Worm (Caenorhabditis elegans) whole organism, L4 larva: ENCODE measurements around the gene srd-12.

Experiments used
- F26F4.8 ChIP-seq: fragments of 200-800 bp; sonication (Bioruptor generic); conservative IDR thresholded peaks from 2 replicates; pipeline ENCODE4 v1.3.6; 2022; ENCODE audit warnings: missing genetic modification characterization, missing compliant biosample characterization
- F37D6.2 ChIP-seq: sonication (generic microtip); optimal IDR thresholded peaks from 2 replicates; lab custom pipeline; 2016; ENCODE audit warnings: mild to moderate bottlenecking, missing genetic modification characterization, missing compliant biosample characterization
- R02D3.7 ChIP-seq: fragments of 150-350 bp; sonication (generic microtip); optimal IDR thresholded peaks from 3 replicates; lab custom pipeline; 2014; ENCODE audit warnings: missing biosample characterization, missing genetic modification characterization
- T20F7.1 ChIP-seq: fragments of 200-800 bp; sonication (Bioruptor generic); optimal IDR thresholded peaks from 2 replicates; lab custom pipeline; 2018; ENCODE audit warnings: mild to moderate bottlenecking, missing genetic modification characterization, missing compliant biosample characterization
- Y105C5A.15 ChIP-seq: fragments of 200-800 bp; sonication (Bioruptor generic); IDR thresholded peaks from 2 replicates; pipeline ENCODE4 v1.3.6; 2022; ENCODE audit warnings: missing genetic modification characterization, missing compliant biosample characterization
- Y48G9A.11 ChIP-seq: fragments of 200-800 bp; sonication (Bioruptor generic); IDR thresholded peaks from 2 replicates; pipeline ENCODE4 v1.3.6; 2022; ENCODE audit warnings: missing genetic modification reagents, missing genetic modification characterization, missing compliant biosample characterization
- Y5F2A.4 ChIP-seq: fragments of 200-800 bp; sonication (Bioruptor generic); optimal IDR thresholded peaks from 2 replicates; lab custom pipeline; 2018; ENCODE audit warnings: mild to moderate bottlenecking, missing genetic modification characterization, missing compliant biosample characterization
- ZK337.2 ChIP-seq: fragments of 200-800 bp; sonication (Bioruptor generic); IDR thresholded peaks from 2 replicates; pipeline ENCODE4 v1.3.6; 2022; ENCODE audit warnings: missing genetic modification reagents, missing genetic modification characterization, missing compliant biosample characterization
- ZK546.5 ChIP-seq, 2 experiments: sonication (generic microtip); optimal IDR thresholded peaks; 2 replicates each; lab custom pipeline; 2017; ENCODE audit warnings: missing biosample characterization in 2 of 2, missing genetic modification characterization in 2 of 2
- aha-1 ChIP-seq: fragments of 150-350 bp; peaks from one replicate; lab custom pipeline; 2014; ENCODE audit warnings: missing biosample characterization, missing genetic modification characterization
- aly-2 ChIP-seq: sonication (generic microtip); optimal IDR thresholded peaks from 2 replicates; lab custom pipeline; 2018; ENCODE audit warnings: missing biosample characterization, missing genetic modification characterization
- arid-1 ChIP-seq: fragments of 200-800 bp; sonication (Bioruptor generic); conservative IDR thresholded peaks from 2 replicates; pipeline ENCODE4 v1.3.6; 2022; ENCODE audit warnings: missing genetic modification reagents, missing genetic modification characterization, missing compliant biosample characterization
- ceh-20 ChIP-seq: fragments of 200-800 bp; sonication (Bioruptor generic); IDR thresholded peaks from 2 replicates; pipeline ENCODE4 v1.3.6; 2022; ENCODE audit warnings: missing genetic modification reagents, missing genetic modification characterization, missing compliant biosample characterization
- ceh-32 ChIP-seq: sonication (generic microtip); optimal IDR thresholded peaks from 2 replicates; lab custom pipeline; 2016; ENCODE audit warnings: mild to moderate bottlenecking, missing genetic modification characterization, missing compliant biosample characterization; ENCODE audit not compliant: poor library complexity
- ceh-62 ChIP-seq: sonication (generic microtip); optimal IDR thresholded peaks from 2 replicates; lab custom pipeline; 2017; ENCODE audit warnings: missing biosample characterization, missing genetic modification characterization
- ceh-82 ChIP-seq: sonication (generic microtip); optimal IDR thresholded peaks from 2 replicates; lab custom pipeline; 2017; ENCODE audit warnings: missing biosample characterization, missing genetic modification characterization
- ctbp-1 ChIP-seq: fragments of 200-800 bp; sonication (Bioruptor generic); IDR thresholded peaks from 2 replicates; pipeline ENCODE4 v1.3.6; 2022; ENCODE audit warnings: missing genetic modification reagents, missing genetic modification characterization, missing compliant biosample characterization
- daf-19 ChIP-seq: fragments of 200-800 bp; sonication (Bioruptor generic); conservative IDR thresholded peaks from 2 replicates; pipeline ENCODE4 v1.3.6; 2022; ENCODE audit warnings: missing genetic modification characterization, missing compliant biosample characterization
- dmd-8 ChIP-seq: fragments of 200-800 bp; sonication (Bioruptor generic); IDR thresholded peaks from 2 replicates; pipeline ENCODE4 v1.3.6; 2022; ENCODE audit warnings: missing genetic modification characterization, missing compliant biosample characterization
- fkh-10 ChIP-seq: fragments of 150-350 bp; optimal IDR thresholded peaks from 2 replicates; lab custom pipeline; 2014; ENCODE audit warnings: missing biosample characterization, missing genetic modification reagents, missing genetic modification characterization
- fos-1 ChIP-seq: fragments of 150-350 bp; optimal IDR thresholded peaks from 2 replicates; lab custom pipeline; 2014; ENCODE audit warnings: missing biosample characterization, missing genetic modification characterization
- hlh-11 ChIP-seq: fragments of 200-800 bp; sonication (Bioruptor generic); optimal IDR thresholded peaks from 2 replicates; lab custom pipeline; 2018; ENCODE audit warnings: mild to moderate bottlenecking, missing genetic modification characterization, missing compliant biosample characterization
- hlh-30 ChIP-seq: sonication (generic microtip); optimal IDR thresholded peaks from 2 replicates; lab custom pipeline; 2017; ENCODE audit warnings: antibody characterized with exemption, mild to moderate bottlenecking, missing genetic modification characterization, missing compliant biosample characterization; ENCODE audit not compliant: insufficient read depth
- hmg-1.1 ChIP-seq: fragments of 200-800 bp; sonication (Bioruptor generic); IDR thresholded peaks from 2 replicates; pipeline ENCODE4 v1.3.6; 2022; ENCODE audit warnings: missing genetic modification reagents, missing genetic modification characterization, missing compliant biosample characterization
- lim-7 ChIP-seq: fragments of 200-800 bp; sonication (Bioruptor generic); IDR thresholded peaks from 2 replicates; pipeline ENCODE4 v1.3.6; 2022; ENCODE audit warnings: missing genetic modification characterization, missing compliant biosample characterization
- lin-1 ChIP-seq: fragments of 200-800 bp; sonication (Bioruptor generic); IDR thresholded peaks from 2 replicates; pipeline ENCODE4 v1.3.6; 2022; ENCODE audit warnings: missing genetic modification reagents, missing genetic modification characterization, missing compliant biosample characterization
- lin-13 ChIP-seq: fragments of 150-350 bp; optimal IDR thresholded peaks from 2 replicates; lab custom pipeline; 2014; ENCODE audit warnings: missing biosample characterization, missing genetic modification reagents, missing genetic modification characterization
- lin-15B ChIP-seq: fragments of 150-350 bp; sonication (generic microtip); optimal IDR thresholded peaks from 3 replicates; lab custom pipeline; 2014; ENCODE audit warnings: missing biosample characterization, missing genetic modification characterization
- lin-39 ChIP-seq: fragments of 150-350 bp; optimal IDR thresholded peaks from 2 replicates; lab custom pipeline; 2014; ENCODE audit warnings: missing biosample characterization, missing genetic modification reagents, missing genetic modification characterization
- lsy-2 ChIP-seq, 2 experiments: fragments of 150-350 bp in 1 of 2; sonication (generic microtip) in 1 of 2; optimal IDR thresholded peaks; 2 replicates each; lab custom pipeline; 2014 to 2017; ENCODE audit warnings: missing biosample characterization in 2 of 2, missing genetic modification characterization in 2 of 2
- madf-9 ChIP-seq: fragments of 200-800 bp; sonication (Bioruptor generic); conservative IDR thresholded peaks from 2 replicates; pipeline ENCODE4 v1.3.6; 2022; ENCODE audit warnings: missing genetic modification reagents, missing genetic modification characterization, missing compliant biosample characterization
- mdl-1 ChIP-seq, 2 experiments: fragments of 150-350 bp in 1 of 2; sonication (generic microtip) in 1 of 2; optimal IDR thresholded peaks; 2 replicates each; lab custom pipeline; 2014 to 2017; ENCODE audit warnings: missing biosample characterization in 2 of 2, missing genetic modification characterization in 2 of 2
- mep-1 ChIP-seq: fragments of 150-350 bp; sonication (generic microtip); optimal IDR thresholded peaks from 3 replicates; lab custom pipeline; 2014; ENCODE audit warnings: missing biosample characterization, missing genetic modification characterization
- mes-2 ChIP-seq: sonication (generic microtip); optimal IDR thresholded peaks from 2 replicates; lab custom pipeline; 2016; ENCODE audit warnings: missing genotype, mild to moderate bottlenecking, missing genetic modification characterization, missing compliant biosample characterization; ENCODE audit not compliant: poor library complexity, severe bottlenecking
- nhr-111 ChIP-seq: fragments of 200-800 bp; sonication (Bioruptor generic); optimal IDR thresholded peaks from 2 replicates; lab custom pipeline; 2018; ENCODE audit warnings: mild to moderate bottlenecking, missing genetic modification characterization, missing compliant biosample characterization
- nhr-25 ChIP-seq: sonication (generic microtip); optimal IDR thresholded peaks from 2 replicates; lab custom pipeline; 2017; ENCODE audit warnings: missing genetic modification characterization, mild to moderate bottlenecking, missing compliant biosample characterization, antibody characterized with exemption, moderate library complexity, borderline replicate concordance; ENCODE audit not compliant: insufficient read depth
- nhr-41 ChIP-seq: fragments of 200-800 bp; sonication (Bioruptor generic); IDR thresholded peaks from 2 replicates; pipeline ENCODE4 v1.3.6; 2022; ENCODE audit warnings: missing genetic modification reagents, missing genetic modification characterization, missing compliant biosample characterization
- nhr-48 ChIP-seq: sonication (generic microtip); optimal IDR thresholded peaks from 2 replicates; lab custom pipeline; 2016; ENCODE audit warnings: mild to moderate bottlenecking, missing genetic modification characterization, missing compliant biosample characterization
- nhr-76 ChIP-seq: fragments of 150-350 bp; optimal IDR thresholded peaks from 2 replicates; lab custom pipeline; 2014; ENCODE audit warnings: missing biosample characterization, missing genetic modification characterization
- php-3 ChIP-seq: fragments of 200-800 bp; sonication (Bioruptor generic); IDR thresholded peaks from 2 replicates; pipeline ENCODE4 v1.3.6; 2022; ENCODE audit warnings: missing genetic modification reagents, missing genetic modification characterization, missing compliant biosample characterization
- pqm-1 ChIP-seq: sonication (generic microtip); optimal IDR thresholded peaks from 2 replicates; lab custom pipeline; 2017; ENCODE audit warnings: missing biosample characterization, missing genetic modification characterization
- spr-3 ChIP-seq: fragments of 200-800 bp; sonication (Bioruptor generic); optimal IDR thresholded peaks from 2 replicates; lab custom pipeline; 2018; ENCODE audit warnings: mild to moderate bottlenecking, missing genetic modification characterization, missing compliant biosample characterization
- unc-62 ChIP-seq, 3 experiments: fragments of 150-350 bp in 1 of 3; sonication (generic microtip); optimal IDR thresholded peaks in 2 of 3; peaks in 1 of 3; 1 replicate in 1 of 3; 2 replicates in 2 of 3; lab custom pipeline; 2014 to 2017; ENCODE audit warnings: missing biosample characterization in 3 of 3, missing genetic modification characterization in 3 of 3, missing genetic modification reagents in 3 of 3, missing genotype in 1 of 3
- zfp-2 ChIP-seq: sonication (generic microtip); optimal IDR thresholded peaks from 2 replicates; lab custom pipeline; 2016; ENCODE audit warnings: mild to moderate bottlenecking, missing genetic modification characterization, missing compliant biosample characterization
- zfp-3 ChIP-seq: fragments of 200-800 bp; sonication (Bioruptor generic); conservative IDR thresholded peaks from 2 replicates; pipeline ENCODE4 v1.3.6; 2022; ENCODE audit warnings: missing genetic modification reagents, missing genetic modification characterization, missing compliant biosample characterization
- zip-11 ChIP-seq: fragments of 200-800 bp; sonication (Bioruptor generic); IDR thresholded peaks from 2 replicates; pipeline ENCODE4 v1.3.6; 2022; ENCODE audit warnings: missing genetic modification characterization, missing compliant biosample characterization
- ztf-11 ChIP-seq: fragments of 150-350 bp; optimal IDR thresholded peaks from 2 replicates; lab custom pipeline; 2014; ENCODE audit warnings: missing biosample characterization, missing genetic modification characterization

The srd-12 gene

ce11 chrIV:5657126-5657666 lies 27.1 kb upstream of the srd-12 start (continued):
- TF ChIP-seq F37D6.2 (tag; lab: Kevin White, UChicago) (no peak), lim-7 (GFP tag; lab: Robert Waterston, UW) (no peak), nhr-111 (GFP tag; lab: Kevin White, UChicago) (no peak), aly-2 (no peak), zfp-3 (GFP tag; lab: Robert Waterston, UW) (no peak), zip-11 (GFP tag; lab: Robert Waterston, UW) (no peak), nhr-41 (GFP tag; lab: Robert Waterston, UW) (no peak), mdl-1 (tag; optimal IDR thresholded peaks at IDR 0.05; lab: Kevin White, UChicago) (peak; percentile 72 to 78), spr-3 (GFP tag; lab: Kevin White, UChicago) (no peak), F26F4.8 (no peak), arid-1 (GFP tag; lab: Robert Waterston, UW) (no peak), Y5F2A.4 (GFP tag; lab: Kevin White, UChicago) (no peak), Y48G9A.11 (GFP tag; lab: Robert Waterston, UW) (no peak), ceh-62 (tag; lab: Kevin White, UChicago) (no peak), hlh-11 (tag; lab: Kevin White, UChicago) (peak; percentile 89), nhr-76 (tag; lab: Kevin White, UChicago) (peak; percentile 1), fos-1 (tag; lab: Kevin White, UChicago) (no peak), lin-39 (tag; lab: Kevin White, UChicago) (no peak), hlh-30 (tag; lab: Kevin White, UChicago) (peak; percentile 94), zfp-2 (tag; lab: Kevin White, UChicago) (no peak), fkh-10 (GFP tag; lab: Kevin White, UChicago) (no peak), ceh-82 (tag; lab: Kevin White, UChicago) (no peak), madf-9 (GFP tag; lab: Robert Waterston, UW) (no peak), unc-62 (GFP tag; optimal IDR thresholded peaks at IDR 0.05 in 1 of 2; lab: Kevin White, UChicago) (peak in 1 of 2 experiments; percentile 74), unc-62 (tag; optimal IDR thresholded peaks at IDR 0.05; lab: Kevin White, UChicago) (no peak), lsy-2 (tag; optimal IDR thresholded peaks at IDR 0.05; lab: Kevin White, UChicago) (peak; percentile 5 to 58), lin-1 (GFP tag; lab: Robert Waterston, UW) (no peak), R02D3.7 (tag; lab: Kevin White, UChicago) (no peak), dmd-8 (no peak), mep-1 (tag; lab: Kevin White, UChicago) (peak; percentile 67)
- TF ChIP-seq, all 104 proteins: peak for 35

- TF ChIP-seq ceh-32 (tag; lab: Kevin White, UChicago) (no peak), ctbp-1 (no peak), nhr-25 (tag; lab: Kevin White, UChicago) (no peak), nhr-48 (tag; lab: Kevin White, UChicago) (peak; percentile 73), hmg-1.1 (peak; percentile 55), zfp-3 (GFP tag; lab: Robert Waterston, UW) (no peak), zip-11 (GFP tag; lab: Robert Waterston, UW) (no peak), F26F4.8 (no peak), php-3 (GFP tag; lab: Robert Waterston, UW) (no peak), ceh-20 (no peak), mes-2 (tag; lab: Kevin White, UChicago) (peak; percentile 31), lim-7 (GFP tag; lab: Robert Waterston, UW) (no peak), T20F7.1 (GFP tag; lab: Kevin White, UChicago) (peak; percentile 53), pqm-1 (no peak), F37D6.2 (tag; lab: Kevin White, UChicago) (no peak), daf-19 (GFP tag; lab: Robert Waterston, UW) (no peak), Y5F2A.4 (GFP tag; lab: Kevin White, UChicago) (no peak), aha-1 (tag; lab: Kevin White, UChicago) (peak; percentile 100), ztf-11 (tag; lab: Kevin White, UChicago) (no peak), Y105C5A.15 (GFP tag; lab: Robert Waterston, UW) (no peak), lin-15B (tag; lab: Kevin White, UChicago) (peak; percentile 3), ceh-82 (tag; lab: Kevin White, UChicago) (no peak), fkh-10 (GFP tag; lab: Kevin White, UChicago) (no peak), lin-13 (GFP tag; lab: Kevin White, UChicago) (peak; percentile 95), arid-1 (GFP tag; lab: Robert Waterston, UW) (no peak), nhr-76 (tag; lab: Kevin White, UChicago) (no peak), ZK337.2 (no peak), zfp-2 (tag; lab: Kevin White, UChicago) (no peak), ZK546.5 (tag; optimal IDR thresholded peaks at IDR 0.05; lab: Kevin White, UChicago) (no peak), hlh-30 (tag; lab: Kevin White, UChicago) (peak; percentile 51)
Measured at ce11 chrIV:5655966-5656389, 25.9 kb upstream of the srd-12 start.
